Fruit fly (Drosophila melanogaster): ENCODE data around the gene bcn92.
A peak's percentile ranks its signal among the peaks of the same experiment; 100 is the strongest.

bcn92 gene

dm6 chrX:2172420-2172827 is 23.0 kb upstream of the bcn92 start, which contains the start of gene ND-B14.5A (continued):
- no peak for TF ChIP-seq Ada2b (GFP tag; IDR thresholded peaks at IDR 0.05)
- TF ChIP-seq CG17568 (GFP tag; optimal IDR thresholded peaks at IDR 0.05), result no peak
- no peak for TF ChIP-seq CG3838 (GFP tag; optimal IDR thresholded peaks at IDR 0.05)
- no peak for TF ChIP-seq pros (GFP tag; optimal IDR thresholded peaks at IDR 0.05)
- TF ChIP-seq Deaf1 (tag; optimal IDR thresholded peaks at IDR 0.05), result no peak
- TF ChIP-seq fd3F (GFP tag; optimal IDR thresholded peaks at IDR 0.05), result no peak
- peak; percentile 97 for TF ChIP-seq CG13287 (GFP tag; IDR thresholded peaks at IDR 0.05; ENCODE audit: partially characterized antibody)
- TF ChIP-seq CG32767 (GFP tag; IDR thresholded peaks at IDR 0.05), result no peak
- peak; percentile 67 for TF ChIP-seq Dp (GFP tag; optimal IDR thresholded peaks at IDR 0.05)
- peak; percentile 93 for TF ChIP-seq sna (GFP tag; IDR thresholded peaks at IDR 0.05; ENCODE audit: partially characterized antibody)
- no peak for TF ChIP-seq chn (GFP tag; optimal IDR thresholded peaks at IDR 0.05)
- no peak for TF ChIP-seq CG30020 (tag; optimal IDR thresholded peaks at IDR 0.05)
- no peak for TF ChIP-seq kay (GFP tag; optimal IDR thresholded peaks at IDR 0.05)
- TF ChIP-seq Hr78 (GFP tag; optimal IDR thresholded peaks at IDR 0.05), result no peak
- peak in 1 of 2 experiments; percentile 92 for TF ChIP-seq Pdp1 (GFP tag; optimal IDR thresholded peaks at IDR 0.05)
- TF ChIP-seq CG12769 (tag; optimal IDR thresholded peaks at IDR 0.05), result peak; percentile 2
- TF ChIP-seq CG15514 (GFP tag; optimal IDR thresholded peaks at IDR 0.05), result peak; percentile 72
- no peak for TF ChIP-seq B-H2 (GFP tag; optimal IDR thresholded peaks at IDR 0.05)
- no peak for TF ChIP-seq sob (GFP tag; IDR thresholded peaks at IDR 0.05)
- peak; percentile 74 for TF ChIP-seq stwl (tag; optimal IDR thresholded peaks at IDR 0.05)
- TF ChIP-seq CG12391 (tag; optimal IDR thresholded peaks at IDR 0.05), result peak; percentile 0
- peak; percentile 96 for TF ChIP-seq chinmo (GFP tag; IDR thresholded peaks at IDR 0.05; ENCODE audit: partially characterized antibody)
- no peak for TF ChIP-seq MTF-1 (GFP tag; optimal IDR thresholded peaks at IDR 0.05; ENCODE audit: borderline replicate concordance)
- TF ChIP-seq tna (GFP tag; IDR thresholded peaks at IDR 0.05; ENCODE audit: partially characterized antibody), result peak; percentile 98
- no peak for TF ChIP-seq Mad (GFP tag; optimal IDR thresholded peaks at IDR 0.05)
- no peak for TF ChIP-seq lmd (GFP tag; IDR thresholded peaks at IDR 0.05)
- TF ChIP-seq CG4707 (GFP tag; optimal IDR thresholded peaks at IDR 0.05), result no peak
- peak; percentile 5 for TF ChIP-seq CTCF (GFP tag; optimal IDR thresholded peaks at IDR 0.05)
- TF ChIP-seq psq (GFP tag; optimal IDR thresholded peaks at IDR 0.05), result no peak
- TF ChIP-seq Gsc (GFP tag; IDR thresholded peaks at IDR 0.05), result no peak
- TF ChIP-seq CG11695 (GFP tag; IDR thresholded peaks at IDR 0.05), result no peak
- no peak for TF ChIP-seq ERR (GFP tag; optimal IDR thresholded peaks at IDR 0.05)
- TF ChIP-seq CG4730 (GFP tag; IDR thresholded peaks at IDR 0.05), result no peak
- peak; percentile 15 for TF ChIP-seq PHDP (tag; optimal IDR thresholded peaks at IDR 0.05)
- TF ChIP-seq CG17829 (tag; optimal IDR thresholded peaks at IDR 0.05), result peak; percentile 18
- no peak for TF ChIP-seq lab (GFP tag; optimal IDR thresholded peaks at IDR 0.05)
- no peak for TF ChIP-seq CG11093 (GFP tag; IDR thresholded peaks at IDR 0.05)
- TF ChIP-seq CG9727 (GFP tag; optimal IDR thresholded peaks at IDR 0.05), result no peak
- no peak for TF ChIP-seq chm (GFP tag; IDR thresholded peaks at IDR 0.05)
- TF ChIP-seq zf30C (GFP tag; optimal IDR thresholded peaks at IDR 0.05), result no peak
- TF ChIP-seq Gug (GFP tag; IDR thresholded peaks at IDR 0.05), result no peak
- TF ChIP-seq sisA (GFP tag; IDR thresholded peaks at IDR 0.05), result no peak
- TF ChIP-seq CG12104 (GFP tag; optimal IDR thresholded peaks at IDR 0.05), result no peak
- no peak for TF ChIP-seq CG14667 (GFP tag; IDR thresholded peaks at IDR 0.05)
- TF ChIP-seq gro (GFP tag; optimal IDR thresholded peaks at IDR 0.05), result peak; percentile 3
- peak in 1 of 2 experiments; percentile 64 for TF ChIP-seq crp (GFP tag; optimal IDR thresholded peaks at IDR 0.05)
- no peak for TF ChIP-seq Xbp1 (GFP tag; optimal IDR thresholded peaks at IDR 0.05)
- TF ChIP-seq CG2120 (GFP tag; optimal IDR thresholded peaks at IDR 0.05), result peak; percentile 25
- no peak for TF ChIP-seq CG7271 (tag; optimal IDR thresholded peaks at IDR 0.05)

Data from whole organism, embryonic.